Worm (Caenorhabditis elegans) whole organism, L4/young adult: Measurements from ENCODE around the gene lec-10.

Experiments used
- dao-5 ChIP-seq: sonication (generic microtip); optimal IDR thresholded peaks from 2 replicates; lab custom pipeline; 2016; ENCODE audit warnings: missing genotype, missing genetic modification characterization, moderate library complexity, missing compliant biosample characterization
- him-1 ChIP-seq: sonication (generic microtip); optimal IDR thresholded peaks from 2 replicates; lab custom pipeline; 2016; ENCODE audit warnings: missing genotype, missing genetic modification reagents, missing genetic modification characterization, missing compliant biosample characterization

ce11 chrV:6442037-6442436, 46.9 kb downstream of the lec-10 start, which contains the start of gene T05H4.3:
- TF ChIP-seq dao-5 (no peak), him-1 (no peak)
